Fruit fly (Drosophila melanogaster) whole organism: ENCODE measurements around the gene Sps2.

Source experiments
- CG8478 ChIP-seq: fragments of >200 bp; optimal IDR thresholded peaks from 2 replicates; lab custom pipeline; 2018; ENCODE audit warnings: inconsistent platforms
- Dll ChIP-seq: fragments of >200 bp; optimal IDR thresholded peaks from 2 replicates; lab custom pipeline; 2017
- pan ChIP-seq: fragments of >200 bp; optimal IDR thresholded peaks from 2 replicates; lab custom pipeline; 2017
- psq ChIP-seq: fragments of >200 bp; optimal IDR thresholded peaks from 2 replicates; lab custom pipeline; 2017
- usp ChIP-seq: fragments of >200 bp; optimal IDR thresholded peaks from 2 replicates; lab custom pipeline; 2017; ENCODE audit warnings: missing biosample characterization, missing genetic modification characterization, mixed read lengths

dm6 chr2L:10299810-10300147, 42.6 kb upstream of the Sps2 start, which contains the start of gene CYLD:
- TF ChIP-seq CG8478 (lab: Kevin White, UChicago), result no peak
- TF ChIP-seq psq (lab: Kevin White, UChicago), result no peak
- no peak for TF ChIP-seq Dll (lab: Kevin White, UChicago)
- no peak for TF ChIP-seq pan
- TF ChIP-seq usp (GFP tag; lab: Kevin White, UChicago), result no peak
